Worm (Caenorhabditis elegans) whole organism, L2 larva: ENCODE data around the gene K11C4.1.

ENCODE experiments used
- lsy-2 ChIP-seq, 2 experiments: fragments of 150-350 bp in 1 of 2; sonication (generic microtip) in 1 of 2; optimal IDR thresholded peaks; 2 replicates each; lab custom pipeline; 2014 to 2017; ENCODE audit warnings: missing biosample characterization in 2 of 2, missing genetic modification characterization in 2 of 2
- nhr-237 ChIP-seq: fragments of 150-350 bp; optimal IDR thresholded peaks from 2 replicates; lab custom pipeline; 2014; ENCODE audit warnings: missing biosample characterization, missing genetic modification characterization
- sma-9 ChIP-seq, 2 experiments: fragments of 150-350 bp in 1 of 2; sonication (generic microtip) in 1 of 2; optimal IDR thresholded peaks; 2 replicates each; lab custom pipeline; 2014 to 2016; ENCODE audit warnings: missing genetic modification characterization in 2 of 2, mild to moderate bottlenecking in 1 of 2, missing biosample characterization in 1 of 2, missing compliant biosample characterization in 1 of 2, missing genetic modification reagents in 1 of 2, moderate library complexity in 1 of 2
- unc-55 ChIP-seq: fragments of 150-350 bp; sonication (generic microtip); optimal IDR thresholded peaks from 3 replicates; lab custom pipeline; 2014; ENCODE audit warnings: missing biosample characterization, missing genetic modification reagents, missing genetic modification characterization
- unc-62 ChIP-seq: fragments of 150-350 bp; optimal IDR thresholded peaks from 2 replicates; lab custom pipeline; 2014; ENCODE audit warnings: missing biosample characterization, missing genetic modification reagents, missing genetic modification characterization
- ztf-11 ChIP-seq: sonication (generic microtip); optimal IDR thresholded peaks from 2 replicates; lab custom pipeline; 2017; ENCODE audit warnings: missing biosample characterization, missing genetic modification characterization

DNA sequence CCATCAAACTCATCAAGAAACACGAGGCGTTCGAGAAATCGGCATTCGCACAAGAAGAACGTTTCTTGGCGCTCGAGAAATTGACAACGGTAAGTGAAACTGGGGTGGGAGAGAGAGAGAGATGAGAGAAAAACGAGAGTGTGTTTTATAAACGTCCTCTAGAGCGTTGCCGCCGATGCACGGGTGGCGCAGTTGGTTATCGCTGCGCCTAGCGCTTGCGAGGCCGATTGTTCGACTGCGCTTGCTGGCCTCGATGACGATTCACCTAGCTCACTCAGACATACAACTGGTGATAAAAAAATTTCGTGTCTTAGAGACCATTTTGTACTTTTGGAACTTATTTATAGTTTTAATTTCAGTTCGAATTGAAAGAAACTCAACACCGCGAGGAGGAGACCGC is 8.0 kb upstream of the K11C4.1 start:
- TF ChIP-seq nhr-237 (tag; lab: Kevin White, UChicago) (no peak), unc-55 (peak; percentile 53), sma-9 (GFP tag; optimal IDR thresholded peaks at IDR 0.05; lab: Kevin White, UChicago) (peak; percentile 72), sma-9 (tag; optimal IDR thresholded peaks at IDR 0.05; lab: Kevin White, UChicago) (no peak), ztf-11 (no peak), lsy-2 (tag; optimal IDR thresholded peaks at IDR 0.05; lab: Kevin White, UChicago) (peak; percentile 2 to 36), unc-62 (GFP tag; lab: Kevin White, UChicago) (no peak)
